Fruit fly (Drosophila melanogaster) whole organism, prepupa: Measurements from ENCODE around the gene CG46270.

ENCODE experiments used
- CG10669 ChIP-seq: fragments of 200-800 bp; sonication (Bioruptor generic); optimal IDR thresholded peaks from 3 replicates; lab custom pipeline; 2018; ENCODE audit warnings: missing biosample characterization, mild to moderate bottlenecking, missing genetic modification characterization, moderate library complexity
- CG16779 ChIP-seq: fragments of 200-800 bp; sonication (Bioruptor generic); optimal IDR thresholded peaks from 3 replicates; lab custom pipeline; 2017; ENCODE audit warnings: missing biosample characterization, mild to moderate bottlenecking, missing genetic modification characterization
- CG4318 ChIP-seq: fragments of 200-800 bp; sonication (Bioruptor generic); optimal IDR thresholded peaks from 3 replicates; lab custom pipeline; 2017; ENCODE audit warnings: missing biosample characterization, mild to moderate bottlenecking, missing genetic modification characterization
- CG6854 ChIP-seq: fragments of 200-800 bp; sonication (Bioruptor generic); optimal IDR thresholded peaks from 2 replicates; lab custom pipeline; 2017; ENCODE audit warnings: missing biosample characterization, mild to moderate bottlenecking, missing genetic modification characterization
- Eip78C ChIP-seq: fragments of 200-800 bp; sonication (Bioruptor generic); peaks from one replicate; lab custom pipeline; 2016; ENCODE audit warnings: missing biosample characterization, missing genetic modification characterization
- Hr39 ChIP-seq: fragments of 200-800 bp; sonication (Bioruptor generic); optimal IDR thresholded peaks from 2 replicates; lab custom pipeline; 2016; ENCODE audit warnings: missing biosample characterization, missing genetic modification characterization
- Hr4 ChIP-seq: fragments of 200-800 bp; sonication (Bioruptor generic); optimal IDR thresholded peaks from 3 replicates; lab custom pipeline; 2016; ENCODE audit warnings: missing biosample characterization, missing genetic modification characterization
- Smox ChIP-seq: fragments of 200-800 bp; sonication (Bioruptor generic); optimal IDR thresholded peaks from 3 replicates; lab custom pipeline; 2016; ENCODE audit warnings: missing biosample characterization, missing genetic modification characterization
- salr ChIP-seq, 2 experiments: fragments of 200-800 bp; sonication (Bioruptor generic); optimal IDR thresholded peaks; 3 replicates each; lab custom pipeline; 2016 to 2018; ENCODE audit warnings: missing biosample characterization in 2 of 2, missing genetic modification characterization in 2 of 2, mild to moderate bottlenecking in 1 of 2
- ss ChIP-seq, 2 experiments: fragments of 200-800 bp; sonication (Bioruptor generic); optimal IDR thresholded peaks; 2 replicates in 1 of 2; 3 replicates in 1 of 2; lab custom pipeline; 2017 to 2018; ENCODE audit warnings: mild to moderate bottlenecking in 2 of 2, missing biosample characterization in 2 of 2, missing genetic modification characterization in 2 of 2, moderate library complexity in 1 of 2
- svp ChIP-seq: fragments of 200-800 bp; sonication (Bioruptor generic); peaks from one replicate; lab custom pipeline; 2016; ENCODE audit warnings: missing biosample characterization, missing genetic modification characterization
- topi ChIP-seq: fragments of 200-800 bp; sonication (Bioruptor generic); optimal IDR thresholded peaks from 3 replicates; lab custom pipeline; 2016; ENCODE audit warnings: missing biosample characterization, missing genetic modification characterization

DNA sequence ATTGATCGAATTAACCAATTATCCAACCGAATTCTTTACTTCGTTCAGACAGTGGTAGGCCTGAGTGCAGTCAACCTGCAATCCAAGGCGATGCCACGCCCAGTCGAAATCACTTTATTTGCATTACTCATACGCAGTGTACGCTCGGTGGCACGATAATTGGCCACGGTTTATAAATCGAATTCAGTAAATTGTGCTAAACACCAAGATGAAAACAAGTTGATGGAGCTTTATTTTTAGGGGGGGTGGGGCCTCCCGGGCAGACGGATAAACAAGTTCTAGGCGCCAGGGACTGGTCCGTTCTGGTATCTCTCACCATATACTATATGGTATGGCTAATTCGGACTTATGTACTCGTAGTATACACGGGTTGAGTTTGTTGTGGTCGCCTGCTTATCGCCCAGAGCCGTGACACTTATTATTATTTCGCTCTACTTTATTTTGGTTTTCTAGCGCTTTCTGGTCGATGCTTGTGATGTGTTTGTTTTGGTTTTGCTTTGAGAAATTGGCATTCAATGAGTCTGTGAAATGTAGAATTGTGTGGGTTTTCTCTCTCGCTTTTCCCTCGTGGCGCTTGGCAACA lies 32.9 kb downstream of the CG46270 start:
- TF ChIP-seq ss (GFP tag; optimal IDR thresholded peaks at IDR 0.05; lab: Kevin White, UChicago) (no peak), topi (GFP tag; lab: Kevin White, UChicago) (no peak), Eip78C (no peak), salr (GFP tag; optimal IDR thresholded peaks at IDR 0.05; lab: Kevin White, UChicago) (no peak), CG4318 (GFP tag; lab: Kevin White, UChicago) (no peak), Hr4 (GFP tag; lab: Kevin White, UChicago) (no peak), Hr39 (GFP tag; lab: Kevin White, UChicago) (no peak), CG10669 (GFP tag; lab: Kevin White, UChicago) (no peak), Smox (GFP tag; lab: Kevin White, UChicago) (no peak), CG16779 (tag; lab: Kevin White, UChicago) (no peak), svp (GFP tag; lab: Kevin White, UChicago) (no peak), CG6854 (GFP tag; lab: Kevin White, UChicago) (no peak)
